Worm (Caenorhabditis elegans) whole organism, L4 larva: ENCODE measurements around the gene spe-44.
A peak's percentile ranks its signal among the peaks of the same experiment; 100 is the strongest.

ENCODE experiments used
- D1046.2 ChIP-seq: fragments of 200-800 bp; sonication (Bioruptor generic); IDR thresholded peaks from 2 replicates; pipeline ENCODE4 v1.3.6; 2022; ENCODE audit warnings: missing genetic modification characterization, missing compliant biosample characterization
- F26F4.8 ChIP-seq: fragments of 200-800 bp; sonication (Bioruptor generic); conservative IDR thresholded peaks from 2 replicates; pipeline ENCODE4 v1.3.6; 2022; ENCODE audit warnings: missing genetic modification characterization, missing compliant biosample characterization
- F44E2.7 ChIP-seq: fragments of 200-800 bp; sonication (Bioruptor generic); IDR thresholded peaks from 2 replicates; pipeline ENCODE4 v2.1.2; 2022; ENCODE audit warnings: missing genetic modification characterization, missing compliant biosample characterization
- F49E8.2 ChIP-seq: sonication (generic microtip); optimal IDR thresholded peaks from 2 replicates; lab custom pipeline; 2016; ENCODE audit warnings: missing compliant biosample characterization, mild to moderate bottlenecking, missing genetic modification characterization, borderline replicate concordance
- R02D3.7 ChIP-seq: fragments of 150-350 bp; sonication (generic microtip); optimal IDR thresholded peaks from 3 replicates; lab custom pipeline; 2014; ENCODE audit warnings: missing biosample characterization, missing genetic modification characterization
- T20F7.1 ChIP-seq: fragments of 200-800 bp; sonication (Bioruptor generic); optimal IDR thresholded peaks from 2 replicates; lab custom pipeline; 2018; ENCODE audit warnings: mild to moderate bottlenecking, missing genetic modification characterization, missing compliant biosample characterization
- T26A8.4 ChIP-seq: fragments of 200-800 bp; sonication (Bioruptor generic); IDR thresholded peaks from 2 replicates; pipeline ENCODE4 v1.3.6; 2022; ENCODE audit warnings: missing genetic modification characterization, missing compliant biosample characterization
- Y48G9A.11 ChIP-seq: fragments of 200-800 bp; sonication (Bioruptor generic); IDR thresholded peaks from 2 replicates; pipeline ENCODE4 v1.3.6; 2022; ENCODE audit warnings: missing genetic modification reagents, missing genetic modification characterization, missing compliant biosample characterization
- Y5F2A.4 ChIP-seq: fragments of 200-800 bp; sonication (Bioruptor generic); optimal IDR thresholded peaks from 2 replicates; lab custom pipeline; 2018; ENCODE audit warnings: mild to moderate bottlenecking, missing genetic modification characterization, missing compliant biosample characterization
- attf-4 ChIP-seq: sonication (generic microtip); optimal IDR thresholded peaks from 3 replicates; lab custom pipeline; 2017; ENCODE audit warnings: missing biosample characterization, missing genetic modification characterization
- ceh-82 ChIP-seq: sonication (generic microtip); optimal IDR thresholded peaks from 2 replicates; lab custom pipeline; 2017; ENCODE audit warnings: missing biosample characterization, missing genetic modification characterization
- cey-2 ChIP-seq: sonication (generic microtip); optimal IDR thresholded peaks from 3 replicates; lab custom pipeline; 2017; ENCODE audit warnings: missing genetic modification characterization, mild to moderate bottlenecking, missing compliant biosample characterization, antibody characterized with exemption, borderline replicate concordance; ENCODE audit not compliant: insufficient read depth
- daf-8 ChIP-seq: fragments of 200-800 bp; sonication (Bioruptor generic); IDR thresholded peaks from 2 replicates; pipeline ENCODE4 v1.3.6; 2022; ENCODE audit warnings: missing genetic modification characterization, missing compliant biosample characterization
- dmd-8 ChIP-seq: fragments of 200-800 bp; sonication (Bioruptor generic); IDR thresholded peaks from 2 replicates; pipeline ENCODE4 v1.3.6; 2022; ENCODE audit warnings: missing genetic modification characterization, missing compliant biosample characterization
- egl-27 ChIP-seq: sonication (generic microtip); optimal IDR thresholded peaks from 3 replicates; lab custom pipeline; 2017; ENCODE audit warnings: missing biosample characterization, missing genetic modification reagents, missing genetic modification characterization
- fkh-10 ChIP-seq: fragments of 150-350 bp; optimal IDR thresholded peaks from 2 replicates; lab custom pipeline; 2014; ENCODE audit warnings: missing biosample characterization, missing genetic modification reagents, missing genetic modification characterization
- gei-8 ChIP-seq: fragments of 200-800 bp; sonication (Bioruptor generic); optimal IDR thresholded peaks from 2 replicates; lab custom pipeline; 2018; ENCODE audit warnings: mild to moderate bottlenecking, missing genetic modification characterization, missing compliant biosample characterization
- hlh-11 ChIP-seq: fragments of 200-800 bp; sonication (Bioruptor generic); optimal IDR thresholded peaks from 2 replicates; lab custom pipeline; 2018; ENCODE audit warnings: mild to moderate bottlenecking, missing genetic modification characterization, missing compliant biosample characterization
- lin-15B ChIP-seq: fragments of 150-350 bp; sonication (generic microtip); optimal IDR thresholded peaks from 3 replicates; lab custom pipeline; 2014; ENCODE audit warnings: missing biosample characterization, missing genetic modification characterization
- lin-29 ChIP-seq: fragments of 200-800 bp; sonication (Bioruptor generic); IDR thresholded peaks from 2 replicates; pipeline ENCODE4 v1.3.6; 2022; ENCODE audit warnings: missing genetic modification reagents, missing genetic modification characterization, missing compliant biosample characterization
- madf-5 ChIP-seq, 2 experiments: fragments of 200-800 bp; sonication (Bioruptor generic); IDR thresholded peaks; 2 replicates each; pipeline ENCODE4 v1.3.6; 2022; ENCODE audit warnings: missing compliant biosample characterization in 2 of 2, missing genetic modification characterization in 2 of 2
- mdl-1 ChIP-seq, 2 experiments: fragments of 150-350 bp in 1 of 2; sonication (generic microtip) in 1 of 2; optimal IDR thresholded peaks; 2 replicates each; lab custom pipeline; 2014 to 2017; ENCODE audit warnings: missing biosample characterization in 2 of 2, missing genetic modification characterization in 2 of 2
- mdt-29 ChIP-seq: fragments of 200-800 bp; sonication (Bioruptor generic); IDR thresholded peaks from 2 replicates; pipeline ENCODE4 v1.3.6; 2022; ENCODE audit warnings: missing genetic modification reagents, missing genetic modification characterization, missing compliant biosample characterization
- mep-1 ChIP-seq: fragments of 150-350 bp; sonication (generic microtip); optimal IDR thresholded peaks from 3 replicates; lab custom pipeline; 2014; ENCODE audit warnings: missing biosample characterization, missing genetic modification characterization
- mes-2 ChIP-seq: sonication (generic microtip); optimal IDR thresholded peaks from 2 replicates; lab custom pipeline; 2016; ENCODE audit warnings: missing genotype, mild to moderate bottlenecking, missing genetic modification characterization, missing compliant biosample characterization; ENCODE audit not compliant: poor library complexity, severe bottlenecking
- mxl-3 ChIP-seq: fragments of 200-800 bp; sonication (Bioruptor generic); optimal IDR thresholded peaks from 2 replicates; lab custom pipeline; 2018; ENCODE audit warnings: mild to moderate bottlenecking, missing genetic modification characterization, missing compliant biosample characterization
- nhr-102 ChIP-seq: sonication (generic microtip); optimal IDR thresholded peaks from 2 replicates; lab custom pipeline; 2016; ENCODE audit warnings: mild to moderate bottlenecking, missing genetic modification characterization, moderate library complexity, missing compliant biosample characterization
- nhr-25 ChIP-seq: sonication (generic microtip); optimal IDR thresholded peaks from 2 replicates; lab custom pipeline; 2017; ENCODE audit warnings: missing genetic modification characterization, mild to moderate bottlenecking, missing compliant biosample characterization, antibody characterized with exemption, moderate library complexity, borderline replicate concordance; ENCODE audit not compliant: insufficient read depth
- nhr-41 ChIP-seq: fragments of 200-800 bp; sonication (Bioruptor generic); IDR thresholded peaks from 2 replicates; pipeline ENCODE4 v1.3.6; 2022; ENCODE audit warnings: missing genetic modification reagents, missing genetic modification characterization, missing compliant biosample characterization
- nhr-42 ChIP-seq: fragments of 200-800 bp; sonication (Bioruptor generic); IDR thresholded peaks from 2 replicates; pipeline ENCODE4 v1.3.6; 2022; ENCODE audit warnings: missing genetic modification characterization, missing compliant biosample characterization
- pha-4 ChIP-seq, 2 experiments: fragments of 150-350 bp in 1 of 2; fragments of 200-800 bp in 1 of 2; sonication (Bioruptor generic) in 1 of 2; IDR thresholded peaks in 1 of 2; optimal IDR thresholded peaks in 1 of 2; 2 replicates each; pipeline versions ENCODE4 v1.3.6 to Lab custom; 2014 to 2022; ENCODE audit warnings: missing genetic modification characterization in 2 of 2, missing genetic modification reagents in 2 of 2, missing biosample characterization in 1 of 2, missing compliant biosample characterization in 1 of 2
- php-3 ChIP-seq: fragments of 200-800 bp; sonication (Bioruptor generic); IDR thresholded peaks from 2 replicates; pipeline ENCODE4 v1.3.6; 2022; ENCODE audit warnings: missing genetic modification reagents, missing genetic modification characterization, missing compliant biosample characterization
- pqm-1 ChIP-seq: sonication (generic microtip); optimal IDR thresholded peaks from 2 replicates; lab custom pipeline; 2017; ENCODE audit warnings: missing biosample characterization, missing genetic modification characterization
- saeg-2 ChIP-seq: fragments of 200-800 bp; sonication (Bioruptor generic); IDR thresholded peaks from 2 replicates; pipeline ENCODE4 v1.3.6; 2022; ENCODE audit warnings: missing genetic modification reagents, missing genetic modification characterization, missing compliant biosample characterization
- sdz-12 ChIP-seq: fragments of 200-800 bp; sonication (Bioruptor generic); optimal IDR thresholded peaks from 2 replicates; lab custom pipeline; 2018; ENCODE audit warnings: mild to moderate bottlenecking, missing genetic modification characterization, missing compliant biosample characterization
- set-16 ChIP-seq: fragments of 200-800 bp; sonication (Bioruptor generic); IDR thresholded peaks from 2 replicates; pipeline ENCODE4 v1.3.6; 2022; ENCODE audit warnings: missing genetic modification reagents, missing genetic modification characterization, missing compliant biosample characterization
- snpc-1.2 ChIP-seq: fragments of 200-800 bp; sonication (Bioruptor generic); IDR thresholded peaks from 2 replicates; pipeline ENCODE4 v1.3.6; 2022; ENCODE audit warnings: missing genetic modification reagents, missing genetic modification characterization, missing compliant biosample characterization
- tag-97 ChIP-seq: fragments of 200-800 bp; sonication (Bioruptor generic); IDR thresholded peaks from 2 replicates; pipeline ENCODE4 v1.3.6; 2022; ENCODE audit warnings: missing genetic modification characterization, missing compliant biosample characterization
- unc-130 ChIP-seq: sonication (generic microtip); optimal IDR thresholded peaks from 2 replicates; lab custom pipeline; 2016; ENCODE audit warnings: missing genetic modification reagents, missing genetic modification characterization, missing compliant biosample characterization
- unc-62 ChIP-seq, 3 experiments: fragments of 150-350 bp in 1 of 3; sonication (generic microtip); optimal IDR thresholded peaks in 2 of 3; peaks in 1 of 3; 1 replicate in 1 of 3; 2 replicates in 2 of 3; lab custom pipeline; 2014 to 2017; ENCODE audit warnings: missing biosample characterization in 3 of 3, missing genetic modification characterization in 3 of 3, missing genetic modification reagents in 3 of 3, missing genotype in 1 of 3
- zag-1 ChIP-seq: fragments of 150-350 bp; optimal IDR thresholded peaks from 2 replicates; lab custom pipeline; 2014; ENCODE audit warnings: missing biosample characterization, missing genetic modification characterization
- zfp-2 ChIP-seq: sonication (generic microtip); optimal IDR thresholded peaks from 2 replicates; lab custom pipeline; 2016; ENCODE audit warnings: mild to moderate bottlenecking, missing genetic modification characterization, missing compliant biosample characterization
- zip-2 ChIP-seq: fragments of 150-350 bp; optimal IDR thresholded peaks from 2 replicates; lab custom pipeline; 2014; ENCODE audit warnings: missing biosample characterization, missing genetic modification characterization
- ztf-11 ChIP-seq: fragments of 150-350 bp; optimal IDR thresholded peaks from 2 replicates; lab custom pipeline; 2014; ENCODE audit warnings: missing biosample characterization, missing genetic modification characterization

Gene spe-44

ce11 chrIV:12427687-12428284 is 26.2 kb downstream of the spe-44 start:
- TF ChIP-seq D1046.2 (GFP tag; lab: Robert Waterston, UW): no peak
- TF ChIP-seq pqm-1 (tag; lab: Kevin White, UChicago): no peak
- TF ChIP-seq tag-97 (GFP tag; lab: Robert Waterston, UW): no peak
- TF ChIP-seq nhr-42 (GFP tag; lab: Robert Waterston, UW): no peak
- TF ChIP-seq mep-1 (tag; lab: Kevin White, UChicago): no peak
- 0 out of 2 replicates have a peak, but pooled peaks have one; percentile 13 for TF ChIP-seq php-3 (GFP tag; lab: Robert Waterston, UW)
- TF ChIP-seq T20F7.1 (GFP tag; lab: Kevin White, UChicago): no peak
- TF ChIP-seq unc-130: no peak
- TF ChIP-seq Y5F2A.4 (GFP tag; lab: Kevin White, UChicago): no peak
- no peak for TF ChIP-seq dmd-8 (GFP tag; lab: Robert Waterston, UW)
- no peak for TF ChIP-seq attf-4
- TF ChIP-seq hlh-11 (tag; lab: Kevin White, UChicago): peak; percentile 49
- TF ChIP-seq nhr-102 (tag; lab: Kevin White, UChicago): no peak
- TF ChIP-seq madf-5 (GFP tag; IDR thresholded peaks at IDR 0.05; lab: Robert Waterston, UW): peak in 1 of 2 experiments; percentile 99; a peak in 2 of 4 replicates
- no peak for TF ChIP-seq Y48G9A.11 (GFP tag; lab: Robert Waterston, UW)
- TF ChIP-seq T26A8.4: peak; percentile 47; the same call in 1 of the 2 replicates
- no peak for TF ChIP-seq lin-15B (tag; lab: Kevin White, UChicago)
- no peak for TF ChIP-seq cey-2 (tag; lab: Kevin White, UChicago)
- TF ChIP-seq nhr-25 (tag; lab: Kevin White, UChicago): no peak
- TF ChIP-seq mdl-1 (tag; optimal IDR thresholded peaks at IDR 0.05; lab: Kevin White, UChicago): no peak
- peak; percentile 99 for TF ChIP-seq set-16 (GFP tag; lab: Robert Waterston, UW)
- no peak for TF ChIP-seq F49E8.2 (tag; lab: Kevin White, UChicago)
- TF ChIP-seq egl-27 (tag; lab: Kevin White, UChicago): no peak
- no peak for TF ChIP-seq zag-1 (tag; lab: Kevin White, UChicago)
- no peak for TF ChIP-seq sdz-12 (GFP tag; lab: Kevin White, UChicago)
- TF ChIP-seq mes-2 (tag; lab: Kevin White, UChicago): no peak
- 0 out of 2 replicates have a peak, but pooled peaks have one; percentile 36 for TF ChIP-seq saeg-2 (GFP tag; lab: Robert Waterston, UW)
- TF ChIP-seq snpc-1.2 (GFP tag; lab: Robert Waterston, UW): 0 out of 2 replicates have a peak, but pooled peaks have one; percentile 5
- 0 out of 2 replicates have a peak, but pooled peaks have one; percentile 17 for TF ChIP-seq lin-29 (GFP tag; lab: Robert Waterston, UW)
- TF ChIP-seq fkh-10 (GFP tag; lab: Kevin White, UChicago): no peak
- TF ChIP-seq zip-2 (tag; lab: Kevin White, UChicago): no peak
- TF ChIP-seq unc-62 (GFP tag; optimal IDR thresholded peaks at IDR 0.05 in 1 of 2; lab: Kevin White, UChicago): no peak
- no peak for TF ChIP-seq unc-62 (tag; optimal IDR thresholded peaks at IDR 0.05; lab: Kevin White, UChicago)
- TF ChIP-seq nhr-41 (GFP tag; lab: Robert Waterston, UW): no peak
- TF ChIP-seq daf-8 (GFP tag; lab: Robert Waterston, UW): no peak
- TF ChIP-seq F26F4.8 (GFP tag; lab: Robert Waterston, UW): no peak
- TF ChIP-seq pha-4 (GFP tag; IDR thresholded peaks at IDR 0.05; lab: Robert Waterston, UW): no peak; the same call in 1 of the 2 replicates
- TF ChIP-seq pha-4 (tag; optimal IDR thresholded peaks at IDR 0.05; lab: Kevin White, UChicago): no peak
- TF ChIP-seq R02D3.7 (tag; lab: Kevin White, UChicago): no peak
- TF ChIP-seq F44E2.7 (GFP tag; lab: Robert Waterston, UW): 0 out of 2 replicates have a peak, but pooled peaks have one; percentile 32
- TF ChIP-seq ceh-82: no peak
- TF ChIP-seq mdt-29 (GFP tag; lab: Robert Waterston, UW): no peak
- no peak for TF ChIP-seq gei-8 (GFP tag; lab: Kevin White, UChicago)
- no peak for TF ChIP-seq zfp-2 (tag; lab: Kevin White, UChicago)
- no peak for TF ChIP-seq mxl-3 (GFP tag; lab: Kevin White, UChicago)
- TF ChIP-seq ztf-11 (tag; lab: Kevin White, UChicago): no peak
